Fruit fly (Drosophila melanogaster) whole organism, embryonic: ENCODE data around the gene GluProRS.

ENCODE experiments used
- Abd-B ChIP-seq: fragments of 200-800 bp; sonication (Bioruptor generic); optimal IDR thresholded peaks from 2 replicates; lab custom pipeline; 2018; ENCODE audit warnings: missing biosample characterization, mild to moderate bottlenecking, missing genetic modification characterization, moderate library complexity
- Bdp1 ChIP-seq: fragments of 200-800 bp; sonication (Bioruptor generic); optimal IDR thresholded peaks from 3 replicates; lab custom pipeline; 2016; ENCODE audit warnings: missing biosample characterization, missing genetic modification characterization
- CG11247 ChIP-seq: fragments of 200-800 bp; sonication (Bioruptor generic); IDR thresholded peaks from 2 replicates; pipeline ENCODE4 v1.3.6; 2022; ENCODE audit warnings: missing biosample characterization, missing genetic modification characterization
- CG11560 ChIP-seq: fragments of 200-800 bp; sonication (Bioruptor generic); IDR thresholded peaks from 3 replicates; pipeline ENCODE4 v1.3.6; 2022; ENCODE audit warnings: missing biosample characterization, missing genetic modification characterization
- CG12391 ChIP-seq: fragments of 200-800 bp; sonication (Bioruptor generic); optimal IDR thresholded peaks from 3 replicates; lab custom pipeline; 2018; ENCODE audit warnings: missing biosample characterization, mild to moderate bottlenecking, missing genetic modification characterization, moderate library complexity
- CG13775 ChIP-seq: fragments of 200-800 bp; sonication (Bioruptor generic); optimal IDR thresholded peaks from 3 replicates; lab custom pipeline; 2017; ENCODE audit warnings: missing biosample characterization, mild to moderate bottlenecking, missing genetic modification characterization
- CG14441 ChIP-seq: fragments of 200-800 bp; sonication (Bioruptor generic); IDR thresholded peaks from 2 replicates; pipeline ENCODE4 v1.3.6; 2022; ENCODE audit warnings: missing biosample characterization, missing genetic modification characterization
- CG15011 ChIP-seq: fragments of 200-800 bp; sonication (Bioruptor generic); optimal IDR thresholded peaks from 3 replicates; lab custom pipeline; 2018; ENCODE audit warnings: missing biosample characterization, mild to moderate bottlenecking, missing genetic modification characterization
- CG17361 ChIP-seq: fragments of 200-800 bp; sonication (Bioruptor generic); IDR thresholded peaks from 3 replicates; pipeline ENCODE4 v1.3.6; 2022; ENCODE audit warnings: missing biosample characterization, missing genetic modification characterization
- CG17568 ChIP-seq: fragments of 200-800 bp; sonication (Bioruptor generic); optimal IDR thresholded peaks from 2 replicates; lab custom pipeline; 2018; ENCODE audit warnings: missing biosample characterization, mild to moderate bottlenecking, missing genetic modification characterization, moderate library complexity
- CG3163 ChIP-seq: fragments of 200-800 bp; sonication (Bioruptor generic); optimal IDR thresholded peaks from 3 replicates; lab custom pipeline; 2016; ENCODE audit warnings: missing biosample characterization, missing genetic modification characterization
- CG32767 ChIP-seq: fragments of 200-800 bp; sonication (Bioruptor generic); IDR thresholded peaks from 2 replicates; pipeline ENCODE4 v1.3.6; 2022; ENCODE audit warnings: missing biosample characterization, missing genetic modification characterization
- CG3726 ChIP-seq: fragments of 200-800 bp; sonication (Bioruptor generic); IDR thresholded peaks from 3 replicates; pipeline ENCODE4, ENCODE4 v1.3.6; 2022; ENCODE audit warnings: missing biosample characterization, missing genetic modification characterization
- CG4707 ChIP-seq: fragments of 200-800 bp; sonication (Bioruptor generic); optimal IDR thresholded peaks from 2 replicates; lab custom pipeline; 2018; ENCODE audit warnings: missing biosample characterization, mild to moderate bottlenecking, missing genetic modification characterization, moderate library complexity
- Camta ChIP-seq: fragments of 200-800 bp; sonication (Bioruptor generic); optimal IDR thresholded peaks from 2 replicates; lab custom pipeline; 2016; ENCODE audit warnings: missing biosample characterization, missing genetic modification characterization
- Fer1 ChIP-seq: fragments of 200-800 bp; sonication (Bioruptor generic); optimal IDR thresholded peaks from 2 replicates; lab custom pipeline; 2017; ENCODE audit warnings: missing biosample characterization, mild to moderate bottlenecking, missing genetic modification characterization
- Fer2 ChIP-seq: fragments of 200-800 bp; sonication (Bioruptor generic); optimal IDR thresholded peaks from 2 replicates; lab custom pipeline; 2018; ENCODE audit warnings: missing biosample characterization, mild to moderate bottlenecking, missing genetic modification characterization, moderate library complexity
- H2.0 ChIP-seq: fragments of 200-800 bp; sonication (Bioruptor generic); IDR thresholded peaks from 2 replicates; pipeline ENCODE4 v1.3.6; 2022; ENCODE audit warnings: missing biosample characterization, missing genetic modification characterization
- HLH3B ChIP-seq: fragments of 200-800 bp; sonication (Bioruptor generic); IDR thresholded peaks from 2 replicates; pipeline ENCODE4 v1.3.6; 2022; ENCODE audit warnings: missing biosample characterization, missing genetic modification characterization
- HmgD ChIP-seq: fragments of 200-800 bp; sonication (Bioruptor generic); optimal IDR thresholded peaks from 3 replicates; lab custom pipeline; 2016; ENCODE audit warnings: missing biosample characterization, missing genetic modification characterization
- Kr ChIP-seq: fragments of 200-800 bp; sonication (Bioruptor generic); optimal IDR thresholded peaks from 2 replicates; lab custom pipeline; 2017; ENCODE audit warnings: missing biosample characterization, mild to moderate bottlenecking, missing genetic modification characterization
- MESR4 ChIP-seq: fragments of 200-800 bp; sonication (Bioruptor generic); optimal IDR thresholded peaks from 2 replicates; lab custom pipeline; 2018; ENCODE audit warnings: missing biosample characterization, mild to moderate bottlenecking, missing genetic modification characterization, moderate library complexity
- Meics ChIP-seq: fragments of 200-800 bp; sonication (Bioruptor generic); optimal IDR thresholded peaks from 2 replicates; lab custom pipeline; 2017; ENCODE audit warnings: missing biosample characterization, mild to moderate bottlenecking, missing genetic modification characterization
- Rfx ChIP-seq: fragments of 200-800 bp; sonication (Bioruptor generic); IDR thresholded peaks from 2 replicates; pipeline ENCODE4 v1.3.6; 2022; ENCODE audit warnings: missing biosample characterization, missing genetic modification characterization
- Rx ChIP-seq: fragments of 200-800 bp; sonication (Bioruptor generic); IDR thresholded peaks from 2 replicates; pipeline ENCODE4 v1.3.6; 2022; ENCODE audit warnings: missing biosample characterization, missing genetic modification characterization
- Sox100B ChIP-seq: fragments of 200-800 bp; sonication (Bioruptor generic); optimal IDR thresholded peaks from 3 replicates; lab custom pipeline; 2018; ENCODE audit warnings: missing biosample characterization, mild to moderate bottlenecking, missing genetic modification characterization
- Sry-β ChIP-seq: fragments of 200-800 bp; sonication (Bioruptor generic); optimal IDR thresholded peaks from 2 replicates; lab custom pipeline; 2018; ENCODE audit warnings: missing biosample characterization, mild to moderate bottlenecking, missing genetic modification characterization, moderate library complexity
- Tbp ChIP-seq: fragments of >200 bp; optimal IDR thresholded peaks from 2 replicates; lab custom pipeline; 2018; ENCODE audit warnings: missing biosample characterization, missing genetic modification characterization
- Vsx1 ChIP-seq: fragments of 200-800 bp; sonication (Bioruptor generic); optimal IDR thresholded peaks from 2 replicates; lab custom pipeline; 2017; ENCODE audit warnings: missing biosample characterization, mild to moderate bottlenecking, missing genetic modification characterization, missing genetic modification reagents
- ac ChIP-seq: fragments of 200-800 bp; sonication (Bioruptor generic); optimal IDR thresholded peaks from 3 replicates; lab custom pipeline; 2017; ENCODE audit warnings: missing biosample characterization, mild to moderate bottlenecking, missing genetic modification characterization
- ara ChIP-seq: fragments of 200-800 bp; sonication (Bioruptor generic); IDR thresholded peaks from 2 replicates; pipeline ENCODE4 v1.3.6; 2022; ENCODE audit warnings: missing biosample characterization, missing genetic modification characterization
- bigmax ChIP-seq: fragments of 200-800 bp; sonication (Bioruptor generic); optimal IDR thresholded peaks from 2 replicates; lab custom pipeline; 2018; ENCODE audit warnings: missing biosample characterization, mild to moderate bottlenecking, missing genetic modification characterization
- da ChIP-seq: fragments of 200-800 bp; sonication (Bioruptor generic); optimal IDR thresholded peaks from 2 replicates; lab custom pipeline; 2016; ENCODE audit warnings: missing biosample characterization, missing genetic modification characterization
- fd96Cb ChIP-seq: fragments of 200-800 bp; sonication (Bioruptor generic); optimal IDR thresholded peaks from 2 replicates; lab custom pipeline; 2018; ENCODE audit warnings: missing biosample characterization, mild to moderate bottlenecking, missing genetic modification characterization, moderate library complexity
- gt ChIP-seq: fragments of 200-800 bp; sonication (Bioruptor generic); IDR thresholded peaks from 2 replicates; pipeline ENCODE4 v1.3.6; 2022; ENCODE audit warnings: missing biosample characterization, missing genetic modification characterization
- hb ChIP-seq: fragments of 200-800 bp; sonication (Bioruptor generic); IDR thresholded peaks from 3 replicates; pipeline ENCODE4 v1.3.6; 2022; ENCODE audit warnings: missing biosample characterization, missing genetic modification characterization; ENCODE audit not compliant: partially characterized antibody
- lola ChIP-seq, 3 experiments: fragments of >200 bp in 2 of 3; fragments of 200-800 bp in 1 of 3; sonication (Bioruptor generic) in 1 of 3; optimal IDR thresholded peaks; 2 replicates each; lab custom pipeline; 2017 to 2019; ENCODE audit warnings: missing biosample characterization in 3 of 3, missing genetic modification characterization in 3 of 3, mild to moderate bottlenecking in 1 of 3, moderate library complexity in 1 of 3
- odd ChIP-seq: fragments of 200-800 bp; sonication (Bioruptor generic); optimal IDR thresholded peaks from 2 replicates; lab custom pipeline; 2017; ENCODE audit warnings: missing biosample characterization, mild to moderate bottlenecking, missing genetic modification characterization
- pan ChIP-seq, 4 experiments: fragments of >200 bp in 3 of 4; fragments of 200-800 bp in 1 of 4; sonication (Bioruptor generic) in 1 of 4; optimal IDR thresholded peaks in 3 of 4; IDR thresholded peaks in 1 of 4; 2 replicates each; pipeline versions ENCODE4 v1.3.6 to Lab custom; 2017 to 2022; ENCODE audit warnings: missing biosample characterization in 2 of 4, missing genetic modification characterization in 2 of 4, mixed read lengths in 1 of 4
- pb ChIP-seq: fragments of 200-800 bp; sonication (Bioruptor generic); optimal IDR thresholded peaks from 3 replicates; lab custom pipeline; 2016; ENCODE audit warnings: missing biosample characterization, missing genetic modification characterization
- pho ChIP-seq: fragments of 200-800 bp; sonication (Bioruptor generic); optimal IDR thresholded peaks from 2 replicates; lab custom pipeline; 2016; ENCODE audit warnings: missing biosample characterization, missing genetic modification characterization
- psq ChIP-seq: fragments of 200-800 bp; sonication (Bioruptor generic); optimal IDR thresholded peaks from 2 replicates; lab custom pipeline; 2017; ENCODE audit warnings: missing biosample characterization, missing genetic modification characterization
- repo ChIP-seq: fragments of 200-800 bp; sonication (Bioruptor generic); optimal IDR thresholded peaks from 2 replicates; lab custom pipeline; 2016; ENCODE audit warnings: missing biosample characterization, missing genetic modification characterization
- rib ChIP-seq: fragments of 200-800 bp; sonication (Bioruptor generic); IDR thresholded peaks from 2 replicates; pipeline ENCODE4 v1.3.6; 2022; ENCODE audit warnings: missing biosample characterization, missing genetic modification characterization
- sens-2 ChIP-seq: fragments of 200-800 bp; sonication (Bioruptor generic); IDR thresholded peaks from 2 replicates; pipeline ENCODE4 v1.3.6; 2022; ENCODE audit warnings: missing biosample characterization, missing genetic modification characterization
- sim ChIP-seq: fragments of 200-800 bp; sonication (Bioruptor generic); IDR thresholded peaks from 2 replicates; pipeline ENCODE4 v1.3.6; 2022; ENCODE audit warnings: missing biosample characterization, missing genetic modification characterization
- wdn ChIP-seq: fragments of 200-800 bp; sonication (Bioruptor generic); IDR thresholded peaks from 2 replicates; pipeline ENCODE4 v1.3.6; 2022; ENCODE audit warnings: missing biosample characterization, missing genetic modification characterization
- wek ChIP-seq: fragments of 200-800 bp; sonication (Bioruptor generic); optimal IDR thresholded peaks from 3 replicates; lab custom pipeline; 2018; ENCODE audit warnings: missing biosample characterization, mild to moderate bottlenecking, missing genetic modification characterization, moderate library complexity
- yki ChIP-seq: fragments of >200 bp; optimal IDR thresholded peaks from 3 replicates; lab custom pipeline; 2018

GluProRS gene

dm6 chr3R:23928950-23929602, 29.1 kb downstream of the GluProRS start, which contains the start of the genes CG43998, CG43999 and CG31142 (continued):
- TF ChIP-seq rib (no peak), CG11560 (tag; lab: Robert Waterston, UW) (no peak), MESR4 (peak; percentile 13), Fer1 (GFP tag; lab: Kevin White, UChicago) (no peak), yki (lab: Kevin White, UChicago) (no peak), gt (GFP tag; lab: Robert Waterston, UW) (no peak), da (no peak)

dm6 chr3R:23927429-23927828, 30.8 kb downstream of the GluProRS start, which contains the start of gene CG13601:
CG13601 (minus strand) TSS chr3R:23927634.
- peak; percentile 21; the same call in 1 of the 2 replicates for TF ChIP-seq HLH3B (GFP tag; lab: Robert Waterston, UW)
- TF ChIP-seq CG3726 = no peak
- TF ChIP-seq Tbp (GFP tag; lab: Kevin White, UChicago) = no peak
- TF ChIP-seq Meics (GFP tag; lab: Kevin White, UChicago) = peak; percentile 11
- TF ChIP-seq ac = no peak
- no peak for TF ChIP-seq repo (GFP tag; lab: Kevin White, UChicago)
- no peak for TF ChIP-seq Bdp1 (GFP tag; lab: Kevin White, UChicago)
- TF ChIP-seq Sry-β (GFP tag; lab: Kevin White, UChicago) = no peak
- TF ChIP-seq pho (GFP tag; lab: Kevin White, UChicago) = no peak
- TF ChIP-seq fd96Cb = no peak
- no peak for TF ChIP-seq Rx (GFP tag; lab: Robert Waterston, UW)
- TF ChIP-seq Camta (GFP tag; lab: Kevin White, UChicago) = no peak
- TF ChIP-seq H2.0 (GFP tag; lab: Robert Waterston, UW) = peak; percentile 24; the same call in 1 of the 2 replicates
- TF ChIP-seq Kr (GFP tag; lab: Kevin White, UChicago) = no peak
- TF ChIP-seq wdn = no peak
- peak; percentile 79 for TF ChIP-seq hb
- no peak for TF ChIP-seq CG17568 (GFP tag; lab: Kevin White, UChicago)
- TF ChIP-seq MESR4 = peak; percentile 81
- no peak for TF ChIP-seq Vsx1 (GFP tag; lab: Kevin White, UChicago)
- TF ChIP-seq CG17361 (GFP tag; lab: Robert Waterston, UW) = no peak
- no peak for TF ChIP-seq Fer2 (tag; lab: Kevin White, UChicago)
- no peak for TF ChIP-seq CG14441 (GFP tag; lab: Robert Waterston, UW)
- TF ChIP-seq pb (GFP tag; lab: Kevin White, UChicago) = no peak
- TF ChIP-seq wek (GFP tag; lab: Kevin White, UChicago) = no peak
- no peak for TF ChIP-seq HmgD
- peak in 1 of 3 experiments; percentile 6 for TF ChIP-seq lola (GFP tag; optimal IDR thresholded peaks at IDR 0.05; lab: Kevin White, UChicago)
- no peak for TF ChIP-seq CG4707 (GFP tag; lab: Kevin White, UChicago)
- TF ChIP-seq ara (GFP tag; lab: Robert Waterston, UW) = no peak
- TF ChIP-seq CG12391 (tag; lab: Kevin White, UChicago) = peak; percentile 49
- no peak for TF ChIP-seq odd (GFP tag; lab: Kevin White, UChicago)
- TF ChIP-seq CG11247 (GFP tag; lab: Robert Waterston, UW) = peak; percentile 52
- no peak for TF ChIP-seq sens-2 (GFP tag; lab: Robert Waterston, UW)
- no peak for TF ChIP-seq Abd-B (GFP tag; lab: Kevin White, UChicago)
- no peak for TF ChIP-seq CG15011 (GFP tag; lab: Kevin White, UChicago)
- no peak for TF ChIP-seq Sox100B (GFP tag; lab: Kevin White, UChicago)
- peak; percentile 15 for TF ChIP-seq CG13775 (GFP tag; lab: Kevin White, UChicago)
- TF ChIP-seq CG32767 = no peak
- TF ChIP-seq CG3163 (GFP tag; lab: Kevin White, UChicago) = no peak
- no peak for TF ChIP-seq sim
- TF ChIP-seq bigmax = peak; percentile 22
- peak; percentile 75 for TF ChIP-seq Rfx (GFP tag; lab: Robert Waterston, UW)
- no peak for TF ChIP-seq pan (optimal IDR thresholded peaks at IDR 0.05; lab: Kevin White, UChicago)
- peak in 1 of 2 experiments; percentile 35 for TF ChIP-seq pan (GFP tag; optimal IDR thresholded peaks at IDR 0.05 in 1 of 2, IDR thresholded peaks at IDR 0.05 in 1 of 2)
- no peak for TF ChIP-seq psq (GFP tag; lab: Kevin White, UChicago)
